Worm (Caenorhabditis elegans) whole organism, L2 larva: ENCODE results near the gene F15D4.4.
A peak's percentile ranks its signal among the peaks of the same experiment; 100 is the strongest.

Experiments used
- alr-1 ChIP-seq: fragments of 150-350 bp; optimal IDR thresholded peaks from 2 replicates; lab custom pipeline; 2014; ENCODE audit warnings: missing biosample characterization, missing genetic modification characterization
- elt-1 ChIP-seq: fragments of 150-350 bp; optimal IDR thresholded peaks from 2 replicates; lab custom pipeline; 2014; ENCODE audit warnings: missing biosample characterization, missing genetic modification characterization
- elt-3 ChIP-seq: sonication (generic microtip); optimal IDR thresholded peaks from 2 replicates; lab custom pipeline; 2017; ENCODE audit warnings: missing biosample characterization, missing genetic modification characterization
- gmeb-1 ChIP-seq: fragments of 150-350 bp; optimal IDR thresholded peaks from 2 replicates; lab custom pipeline; 2014; ENCODE audit warnings: missing biosample characterization, missing genetic modification characterization
- lin-13 ChIP-seq: fragments of 150-350 bp; optimal IDR thresholded peaks from 2 replicates; lab custom pipeline; 2014; ENCODE audit warnings: missing biosample characterization, missing genetic modification reagents, missing genetic modification characterization
- lin-39 ChIP-seq: fragments of 150-350 bp; optimal IDR thresholded peaks from 2 replicates; lab custom pipeline; 2014; ENCODE audit warnings: missing biosample characterization, missing genetic modification reagents, missing genetic modification characterization
- lsy-2 ChIP-seq, 2 experiments: fragments of 150-350 bp in 1 of 2; sonication (generic microtip) in 1 of 2; optimal IDR thresholded peaks; 2 replicates each; lab custom pipeline; 2014 to 2017; ENCODE audit warnings: missing biosample characterization in 2 of 2, missing genetic modification characterization in 2 of 2
- nhr-10 ChIP-seq: sonication (generic microtip); optimal IDR thresholded peaks from 2 replicates; lab custom pipeline; 2017; ENCODE audit warnings: missing biosample characterization, missing genetic modification characterization
- nhr-77 ChIP-seq: fragments of 150-350 bp; optimal IDR thresholded peaks from 2 replicates; lab custom pipeline; 2014; ENCODE audit warnings: missing biosample characterization, missing genetic modification characterization
- skn-1 ChIP-seq: sonication (generic microtip); optimal IDR thresholded peaks from 2 replicates; lab custom pipeline; 2017; ENCODE audit warnings: missing biosample characterization, missing genetic modification characterization
- unc-62 ChIP-seq: fragments of 150-350 bp; optimal IDR thresholded peaks from 2 replicates; lab custom pipeline; 2014; ENCODE audit warnings: missing biosample characterization, missing genetic modification reagents, missing genetic modification characterization

- TF ChIP-seq unc-62 (GFP tag; lab: Kevin White, UChicago) (no peak), lsy-2 (tag; optimal IDR thresholded peaks at IDR 0.05; lab: Kevin White, UChicago) (no peak), elt-3 (no peak), nhr-10 (tag; lab: Kevin White, UChicago) (no peak), lin-13 (GFP tag; lab: Kevin White, UChicago) (no peak), alr-1 (tag; lab: Kevin White, UChicago) (no peak), gmeb-1 (peak; percentile 5), lin-39 (tag; lab: Kevin White, UChicago) (no peak), nhr-77 (tag; lab: Kevin White, UChicago) (no peak), elt-1 (tag; lab: Kevin White, UChicago) (no peak), skn-1 (no peak)
Observed at ce11 chrII:13190412-13190811, 52.5 kb downstream of the F15D4.4 start.
